Worm (Caenorhabditis elegans): Measurements from ENCODE around the gene T14B4.1.

T14B4.1 gene

DNA sequence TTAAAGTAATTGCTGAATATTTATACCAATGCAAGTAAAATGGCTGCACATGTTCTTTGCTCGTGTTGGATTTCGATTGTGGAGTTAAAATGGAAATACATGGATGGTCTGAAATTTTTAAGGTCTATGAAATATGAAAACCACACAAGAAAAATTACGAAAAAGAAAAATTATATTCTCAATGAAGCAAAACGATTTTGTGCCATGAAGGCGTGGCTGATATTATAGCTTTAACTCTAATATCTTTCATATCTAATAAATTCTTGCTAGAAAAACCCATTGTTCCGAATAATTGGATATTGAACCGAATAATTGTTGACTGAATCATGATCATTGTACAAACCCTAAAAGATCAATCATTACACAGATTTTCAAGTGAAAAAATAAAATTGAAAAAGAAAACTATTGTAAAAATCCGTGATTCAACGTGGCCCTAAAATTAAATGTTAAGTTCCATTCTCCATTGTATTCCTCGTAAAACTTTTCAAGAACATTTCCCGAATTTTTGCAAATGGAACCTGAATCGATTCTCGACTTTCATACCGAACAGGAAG, 18.0 kb downstream of the T14B4.1 start, which contains the start of the genes srx-95 and fis-1:
TSS of gene srx-95 (minus strand) at position 101 of the 554 bp plus-strand sequence.
TSS of gene fis-1 (plus strand) at position 504 of the 554 bp plus-strand sequence.
- TF ChIP-seq nhr-237 (tag; optimal IDR thresholded peaks at IDR 0.05) (no peak), ceh-82 (tag; optimal IDR thresholded peaks at IDR 0.05) (no peak), spr-3 (GFP tag; optimal IDR thresholded peaks at IDR 0.05) (no peak), daf-19 (GFP tag; conservative IDR thresholded peaks at IDR 0.05) (no peak), Y48G9A.11 (GFP tag; IDR thresholded peaks at IDR 0.05) (no peak)

DNA sequence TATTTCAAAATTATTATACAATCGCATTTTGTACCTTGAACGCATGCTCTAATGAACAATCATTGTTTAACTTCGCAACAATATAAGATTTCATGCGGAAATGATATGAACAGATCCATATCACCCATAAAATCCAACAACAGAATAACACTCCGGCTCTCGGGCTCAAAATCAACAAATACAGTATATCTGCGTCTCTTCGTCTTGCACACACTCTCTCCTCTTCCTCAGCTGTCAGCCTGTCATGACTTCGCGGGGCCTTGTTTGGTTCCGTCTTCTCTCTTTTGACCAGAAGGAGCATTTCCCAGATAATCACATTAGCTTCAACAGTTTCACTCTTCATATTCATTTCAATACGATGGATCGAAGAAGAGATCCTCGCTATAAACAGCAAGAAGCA, 19.5 kb downstream of the T14B4.1 start, which contains the start of gene F41G3.3:
TSS of gene F41G3.3 (plus strand) at position 301 of the 400 bp plus-strand sequence.
- TF ChIP-seq mep-1 (tag; optimal IDR thresholded peaks at IDR 0.05) (no peak), T26A8.4 (GFP tag; IDR thresholded peaks at IDR 0.05) (no peak), Y75B8A.6 (GFP tag; IDR thresholded peaks at IDR 0.05) (no peak), nhr-76 (tag; optimal IDR thresholded peaks at IDR 0.05) (no peak), ama-1 (optimal IDR thresholded peaks at IDR 0.05) (no peak)

DNA sequence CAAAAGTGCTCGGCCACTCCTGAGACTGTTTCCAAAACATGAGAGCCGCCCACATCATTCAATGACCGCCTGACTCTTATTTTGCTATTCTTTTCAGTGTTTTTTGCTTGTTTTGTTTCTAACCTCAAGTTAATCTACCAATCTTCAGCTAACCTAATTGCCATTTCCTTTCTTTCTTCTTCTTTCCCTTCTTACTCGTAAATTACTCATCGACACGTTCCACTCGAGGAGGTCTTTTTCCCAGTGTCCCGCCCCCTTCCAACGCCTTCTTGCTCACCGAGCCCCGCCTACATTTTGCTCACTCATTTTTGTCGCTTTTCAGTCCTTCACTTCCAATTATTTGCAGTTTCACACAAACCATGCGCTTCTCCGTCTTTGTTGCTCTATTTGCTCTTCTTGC, 28.0 kb downstream of the T14B4.1 start, which contains the start of gene nlp-50:
TSS of gene nlp-50 (plus strand) at position 301 of the 400 bp plus-strand sequence.
- TF ChIP-seq Y48G9A.11 (GFP tag; IDR thresholded peaks at IDR 0.05): no peak
- no peak for TF ChIP-seq daf-19 (GFP tag; conservative IDR thresholded peaks at IDR 0.05)

DNA sequence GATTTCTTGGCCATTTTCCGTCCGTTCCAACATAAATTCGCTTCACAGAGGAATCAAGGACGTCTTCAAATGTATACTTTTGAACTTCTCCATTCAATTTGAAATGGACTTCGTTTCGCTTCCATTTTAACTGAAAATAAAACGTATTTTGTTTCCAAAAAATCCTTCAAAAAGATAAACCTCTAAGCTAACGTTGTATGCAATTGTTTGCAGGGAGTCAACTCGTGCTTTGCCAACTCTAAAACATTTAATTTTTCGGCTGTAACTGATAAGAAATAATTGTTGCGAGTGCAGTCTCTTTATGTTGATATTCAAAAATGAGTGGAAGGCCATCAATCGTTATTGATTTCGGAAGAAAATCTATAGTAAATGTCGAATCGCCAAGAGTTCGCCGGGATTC, 31.3 kb downstream of the T14B4.1 start, which contains the start of gene F41G3.18:
TSS of gene F41G3.18 (plus strand) at position 301 of the 400 bp plus-strand sequence.
- no peak for TF ChIP-seq spr-1 (tag; optimal IDR thresholded peaks at IDR 0.05)
- no peak for TF ChIP-seq Y105C5A.15 (GFP tag; IDR thresholded peaks at IDR 0.05)
- peak; percentile 42 for TF ChIP-seq pqm-1 (tag; optimal IDR thresholded peaks at IDR 0.05)
- 0 out of 2 replicates have a peak, but pooled peaks have one; percentile 6 for TF ChIP-seq dmd-6 (GFP tag; IDR thresholded peaks at IDR 0.05)

DNA sequence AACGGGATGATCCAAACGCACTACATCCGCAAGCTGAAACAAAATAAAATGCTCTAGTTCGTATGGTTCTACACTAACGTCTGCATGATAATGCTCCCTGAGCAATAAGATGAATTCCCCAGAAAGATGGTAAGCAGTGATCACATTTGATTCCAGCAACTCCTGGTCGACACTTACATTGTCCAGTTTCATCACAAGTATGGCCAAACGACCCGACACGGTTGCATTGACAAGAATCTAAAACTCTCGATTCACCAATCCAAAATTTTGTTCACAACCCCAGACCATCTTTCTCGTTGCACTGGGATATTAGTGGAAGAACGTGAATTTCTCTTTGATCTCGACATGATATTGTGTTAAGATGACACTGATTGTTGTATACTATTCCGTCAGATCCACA, 33.3 kb downstream of the T14B4.1 start:
- TF ChIP-seq unc-62 (GFP tag; optimal IDR thresholded peaks at IDR 0.05 in 1 of 2) (peak in 1 of 2 experiments; percentile 95), unc-62 (tag; optimal IDR thresholded peaks at IDR 0.05) (no peak), cey-2 (tag; optimal IDR thresholded peaks at IDR 0.05; ENCODE audit: borderline replicate concordance, insufficient read depth) (no peak)

DNA sequence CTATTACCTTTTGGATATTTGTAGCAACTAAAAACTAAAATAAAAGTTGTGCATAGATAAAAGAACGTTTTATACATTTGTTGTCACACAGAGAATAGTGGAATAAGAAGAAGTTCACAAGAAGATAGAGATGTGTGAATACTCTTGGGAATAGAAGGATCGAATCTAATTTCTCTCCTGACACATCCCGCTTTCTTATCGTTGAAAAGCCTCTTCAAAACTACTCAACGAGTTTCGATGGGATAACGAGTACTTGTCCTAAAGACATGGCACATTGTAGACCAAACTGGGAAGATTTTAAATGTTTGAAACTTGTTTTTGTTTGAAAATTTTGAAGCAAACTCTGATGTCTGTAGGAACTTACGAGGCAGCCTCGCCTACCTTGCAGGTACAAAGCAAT, 35.8 kb downstream of the T14B4.1 start:
- TF ChIP-seq arid-1 (GFP tag; conservative IDR thresholded peaks at IDR 0.05): no peak
- TF ChIP-seq mep-1 (tag; optimal IDR thresholded peaks at IDR 0.05): no peak
- no peak for TF ChIP-seq Y5F2A.4 (GFP tag; optimal IDR thresholded peaks at IDR 0.05)
- TF ChIP-seq fkh-10 (GFP tag; optimal IDR thresholded peaks at IDR 0.05): peak; percentile 55
- no peak for TF ChIP-seq Y48G9A.11 (GFP tag; IDR thresholded peaks at IDR 0.05)
- peak; percentile 3 for TF ChIP-seq aha-1 (tag)
- TF ChIP-seq nhr-77 (tag; optimal IDR thresholded peaks at IDR 0.05): no peak
- TF ChIP-seq ctbp-1 (GFP tag; IDR thresholded peaks at IDR 0.05): no peak
- no peak for TF ChIP-seq ceh-82 (tag; optimal IDR thresholded peaks at IDR 0.05)
- no peak for TF ChIP-seq ztf-11 (tag; optimal IDR thresholded peaks at IDR 0.05)
- no peak for TF ChIP-seq mdt-29 (GFP tag; IDR thresholded peaks at IDR 0.05)
- no peak for TF ChIP-seq Y75B8A.6 (GFP tag; IDR thresholded peaks at IDR 0.05)
- no peak for TF ChIP-seq hif-1 (tag; optimal IDR thresholded peaks at IDR 0.05)
- no peak for TF ChIP-seq ceh-44 (GFP tag; IDR thresholded peaks at IDR 0.05)
- TF ChIP-seq mes-2 (tag; optimal IDR thresholded peaks at IDR 0.05; ENCODE audit: poor library complexity, severe bottlenecking): no peak
- no peak for TF ChIP-seq php-3 (GFP tag; IDR thresholded peaks at IDR 0.05)
- TF ChIP-seq daf-8 (GFP tag; IDR thresholded peaks at IDR 0.05): no peak

All from whole organism, L4 larva.